Fruit fly (Drosophila melanogaster) whole organism, wandering third instar larva: Measurements from ENCODE around the gene Grx5.

Source experiments
- brk ChIP-seq: fragments of 200-800 bp; sonication (Bioruptor generic); optimal IDR thresholded peaks from 2 replicates; lab custom pipeline; 2016; ENCODE audit warnings: missing biosample characterization, mild to moderate bottlenecking, missing genetic modification characterization
- h ChIP-seq: fragments of 200-800 bp; sonication (Bioruptor generic); optimal IDR thresholded peaks from 3 replicates; lab custom pipeline; 2016; ENCODE audit warnings: missing biosample characterization, mild to moderate bottlenecking, missing genetic modification characterization
- pan ChIP-seq: fragments of >200 bp; optimal IDR thresholded peaks from 2 replicates; lab custom pipeline; 2017
- tai ChIP-seq: sonication (Bioruptor generic); optimal IDR thresholded peaks from 2 replicates; lab custom pipeline; 2016; ENCODE audit warnings: missing biosample characterization, missing genetic modification characterization
- usp ChIP-seq: fragments of >200 bp; optimal IDR thresholded peaks from 2 replicates; lab custom pipeline; 2017; ENCODE audit warnings: missing biosample characterization, missing genetic modification characterization

dm6 chrX:14878917-14879316, 40.9 kb upstream of the Grx5 start:
- TF ChIP-seq usp (GFP tag; lab: Kevin White, UChicago) (no peak), pan (lab: Kevin White, UChicago) (no peak), h (GFP tag; lab: Kevin White, UChicago) (no peak), tai (GFP tag; lab: Kevin White, UChicago) (no peak), brk (GFP tag; lab: Kevin White, UChicago) (no peak)
